Fruit fly (Drosophila melanogaster) whole organism, embryonic: Measurements from ENCODE around the gene CG15044.

Source experiments
- B-H2 ChIP-seq: fragments of 200-800 bp; sonication (Bioruptor generic); optimal IDR thresholded peaks from 2 replicates; lab custom pipeline; 2018; ENCODE audit warnings: missing biosample characterization, mild to moderate bottlenecking, missing genetic modification characterization
- C15 ChIP-seq: fragments of 200-800 bp; sonication (Bioruptor generic); IDR thresholded peaks from 3 replicates; pipeline ENCODE4 v1.3.6; 2022; ENCODE audit warnings: missing biosample characterization, missing genetic modification characterization
- CG10321 ChIP-seq: fragments of 200-800 bp; sonication (Bioruptor generic); IDR thresholded peaks from 2 replicates; pipeline ENCODE4 v1.3.6; 2022; ENCODE audit warnings: missing biosample characterization, missing genetic modification characterization
- CG10654 ChIP-seq: fragments of 200-800 bp; sonication (Bioruptor generic); optimal IDR thresholded peaks from 2 replicates; lab custom pipeline; 2016; ENCODE audit warnings: missing biosample characterization, missing genetic modification characterization
- CG10959 ChIP-seq: fragments of 200-800 bp; sonication (Bioruptor generic); IDR thresholded peaks from 2 replicates; pipeline ENCODE4 v1.3.6; 2022; ENCODE audit warnings: missing biosample characterization, missing genetic modification characterization
- CG11093 ChIP-seq: fragments of 200-800 bp; sonication (Bioruptor generic); IDR thresholded peaks from 3 replicates; pipeline ENCODE4 v1.3.6; 2022; ENCODE audit warnings: missing biosample characterization, missing genetic modification characterization
- CG11504 ChIP-seq: fragments of 200-800 bp; sonication (Bioruptor generic); optimal IDR thresholded peaks from 3 replicates; lab custom pipeline; 2019; ENCODE audit warnings: missing biosample characterization, mild to moderate bottlenecking, missing genetic modification characterization, moderate library complexity
- CG11695 ChIP-seq: fragments of 200-800 bp; sonication (Bioruptor generic); IDR thresholded peaks from 3 replicates; pipeline ENCODE4 v1.3.6; 2022; ENCODE audit warnings: missing biosample characterization, missing genetic modification characterization
- CG12299 ChIP-seq: fragments of 200-800 bp; sonication (Bioruptor generic); optimal IDR thresholded peaks from 2 replicates; lab custom pipeline; 2018; ENCODE audit warnings: missing biosample characterization, mild to moderate bottlenecking, missing genetic modification characterization
- CG12744 ChIP-seq: fragments of 200-800 bp; sonication (Bioruptor generic); optimal IDR thresholded peaks from 2 replicates; lab custom pipeline; 2016; ENCODE audit warnings: missing biosample characterization, missing genetic modification characterization
- CG13287 ChIP-seq: fragments of 200-800 bp; sonication (Bioruptor generic); IDR thresholded peaks from 2 replicates; pipeline ENCODE4 v1.3.6; 2022; ENCODE audit warnings: missing biosample characterization, missing genetic modification characterization; ENCODE audit not compliant: partially characterized antibody
- CG13296 ChIP-seq: fragments of 200-800 bp; sonication (Bioruptor generic); optimal IDR thresholded peaks from 3 replicates; lab custom pipeline; 2018; ENCODE audit warnings: missing biosample characterization, mild to moderate bottlenecking, missing genetic modification characterization
- CG13894 ChIP-seq: fragments of 200-800 bp; sonication (Bioruptor generic); optimal IDR thresholded peaks from 3 replicates; lab custom pipeline; 2018; ENCODE audit warnings: missing biosample characterization, mild to moderate bottlenecking, missing genetic modification characterization, moderate library complexity
- CG14667 ChIP-seq: fragments of 200-800 bp; sonication (Bioruptor generic); IDR thresholded peaks from 2 replicates; pipeline ENCODE4 v1.3.6; 2022; ENCODE audit warnings: missing biosample characterization, missing genetic modification characterization
- CG16813 ChIP-seq: fragments of 200-800 bp; sonication (Bioruptor generic); IDR thresholded peaks from 3 replicates; pipeline ENCODE4 v1.3.6; 2022; ENCODE audit warnings: missing biosample characterization, missing genetic modification characterization; ENCODE audit not compliant: partially characterized antibody
- CG17328 ChIP-seq: fragments of 200-800 bp; sonication (Bioruptor generic); IDR thresholded peaks from 2 replicates; pipeline ENCODE4 v1.3.6; 2022; ENCODE audit warnings: missing biosample characterization, missing genetic modification characterization
- CG17361 ChIP-seq: fragments of 200-800 bp; sonication (Bioruptor generic); IDR thresholded peaks from 3 replicates; pipeline ENCODE4 v1.3.6; 2022; ENCODE audit warnings: missing biosample characterization, missing genetic modification characterization
- CG2202 ChIP-seq: fragments of 200-800 bp; sonication (Bioruptor generic); optimal IDR thresholded peaks from 2 replicates; lab custom pipeline; 2018; ENCODE audit warnings: missing biosample characterization, mild to moderate bottlenecking, missing genetic modification characterization
- CG2712 ChIP-seq: fragments of 200-800 bp; optimal IDR thresholded peaks from 3 replicates; lab custom pipeline; 2019; ENCODE audit warnings: missing biosample characterization, mild to moderate bottlenecking, missing genetic modification characterization, moderate library complexity
- CG30020 ChIP-seq: fragments of 200-800 bp; optimal IDR thresholded peaks from 2 replicates; lab custom pipeline; 2019; ENCODE audit warnings: missing biosample characterization, mild to moderate bottlenecking, missing genetic modification characterization, moderate library complexity
- CG32532 ChIP-seq: fragments of 200-800 bp; sonication (Bioruptor generic); IDR thresholded peaks from 2 replicates; pipeline ENCODE4 v1.3.6; 2022; ENCODE audit warnings: missing biosample characterization, missing genetic modification characterization
- CG3995 ChIP-seq: fragments of 200-800 bp; sonication (Bioruptor generic); optimal IDR thresholded peaks from 3 replicates; lab custom pipeline; 2016; ENCODE audit warnings: missing biosample characterization, missing genetic modification characterization
- CG42726 ChIP-seq: fragments of 200-800 bp; sonication (Bioruptor generic); IDR thresholded peaks from 2 replicates; pipeline ENCODE4 v1.3.6; 2022; ENCODE audit warnings: missing biosample characterization, missing genetic modification characterization; ENCODE audit not compliant: partially characterized antibody
- CG5953 ChIP-seq: fragments of 200-800 bp; sonication (Bioruptor generic); IDR thresholded peaks from 2 replicates; pipeline ENCODE4 v1.3.6; 2022; ENCODE audit warnings: missing biosample characterization, missing genetic modification characterization
- CG6272 ChIP-seq: fragments of 200-800 bp; sonication (Bioruptor generic); IDR thresholded peaks from 2 replicates; pipeline ENCODE4 v1.3.6; 2022; ENCODE audit warnings: missing biosample characterization, missing genetic modification characterization
- CG8089 ChIP-seq: fragments of 200-800 bp; sonication (Bioruptor generic); optimal IDR thresholded peaks from 3 replicates; lab custom pipeline; 2016; ENCODE audit warnings: missing biosample characterization, missing genetic modification characterization
- CG9797 ChIP-seq: fragments of 200-800 bp; sonication (Bioruptor generic); optimal IDR thresholded peaks from 3 replicates; lab custom pipeline; 2018; ENCODE audit warnings: missing biosample characterization, mild to moderate bottlenecking, missing genetic modification characterization
- Drgx ChIP-seq: fragments of 200-800 bp; sonication (Bioruptor generic); IDR thresholded peaks from 2 replicates; pipeline ENCODE4 v1.3.6; 2022; ENCODE audit warnings: missing biosample characterization, missing genetic modification characterization
- ERR ChIP-seq: fragments of 200-800 bp; sonication (Bioruptor generic); optimal IDR thresholded peaks from 2 replicates; lab custom pipeline; 2016; ENCODE audit warnings: missing biosample characterization, missing genetic modification characterization
- H15 ChIP-seq: fragments of 200-800 bp; sonication (Bioruptor generic); IDR thresholded peaks from 3 replicates; pipeline ENCODE4 v1.3.6; 2022; ENCODE audit warnings: missing biosample characterization, missing genetic modification characterization
- Hr51 ChIP-seq, 2 experiments: fragments of 200-800 bp; sonication (Bioruptor generic); optimal IDR thresholded peaks; 2 replicates in 1 of 2; 3 replicates in 1 of 2; lab custom pipeline; 2016 to 2018; ENCODE audit warnings: missing biosample characterization in 2 of 2, missing genetic modification characterization in 2 of 2, mild to moderate bottlenecking in 1 of 2, moderate library complexity in 1 of 2
- Opbp ChIP-seq: fragments of 200-800 bp; sonication (Bioruptor generic); IDR thresholded peaks from 3 replicates; pipeline ENCODE4 v1.3.6; 2022; ENCODE audit warnings: missing biosample characterization, missing genetic modification characterization; ENCODE audit not compliant: partially characterized antibody
- Poxn ChIP-seq: fragments of 200-800 bp; sonication (Bioruptor generic); IDR thresholded peaks from 2 replicates; pipeline ENCODE4 v1.3.6; 2022; ENCODE audit warnings: missing biosample characterization, missing genetic modification characterization
- Ptx1 ChIP-seq: fragments of 200-800 bp; sonication (Bioruptor generic); IDR thresholded peaks from 2 replicates; pipeline ENCODE4 v1.3.6; 2022; ENCODE audit warnings: missing biosample characterization, missing genetic modification characterization
- Sox100B ChIP-seq: fragments of 200-800 bp; sonication (Bioruptor generic); optimal IDR thresholded peaks from 3 replicates; lab custom pipeline; 2018; ENCODE audit warnings: missing biosample characterization, mild to moderate bottlenecking, missing genetic modification characterization
- Xbp1 ChIP-seq: fragments of 200-800 bp; sonication (Bioruptor generic); optimal IDR thresholded peaks from 3 replicates; lab custom pipeline; 2016; ENCODE audit warnings: missing biosample characterization, mild to moderate bottlenecking, missing genetic modification characterization
- YL-1 ChIP-seq: fragments of 200-800 bp; sonication (Bioruptor generic); optimal IDR thresholded peaks from 3 replicates; lab custom pipeline; 2017; ENCODE audit warnings: missing biosample characterization, mild to moderate bottlenecking, missing genetic modification characterization
- az2 ChIP-seq: fragments of 200-800 bp; sonication (Bioruptor generic); optimal IDR thresholded peaks from 3 replicates; lab custom pipeline; 2016; ENCODE audit warnings: missing biosample characterization, missing genetic modification characterization
- bigmax ChIP-seq: fragments of 200-800 bp; sonication (Bioruptor generic); optimal IDR thresholded peaks from 2 replicates; lab custom pipeline; 2018; ENCODE audit warnings: missing biosample characterization, mild to moderate bottlenecking, missing genetic modification characterization
- br ChIP-seq: fragments of >200 bp; optimal IDR thresholded peaks from 2 replicates; lab custom pipeline; 2017
- danr ChIP-seq: fragments of 200-800 bp; sonication (Bioruptor generic); IDR thresholded peaks from 2 replicates; pipeline ENCODE4 v1.3.6; 2022; ENCODE audit warnings: missing biosample characterization, missing genetic modification characterization
- dmrt99B ChIP-seq: fragments of 200-800 bp; sonication (Bioruptor generic); optimal IDR thresholded peaks from 2 replicates; lab custom pipeline; 2018; ENCODE audit warnings: missing biosample characterization, mild to moderate bottlenecking, missing genetic modification characterization, moderate library complexity
- dpn ChIP-seq, 2 experiments: fragments of 200-800 bp; sonication (Bioruptor generic); optimal IDR thresholded peaks; 3 replicates each; lab custom pipeline; 2016; ENCODE audit warnings: missing biosample characterization in 2 of 2, missing genetic modification characterization in 2 of 2
- fd96Cb ChIP-seq: fragments of 200-800 bp; sonication (Bioruptor generic); optimal IDR thresholded peaks from 2 replicates; lab custom pipeline; 2018; ENCODE audit warnings: missing biosample characterization, mild to moderate bottlenecking, missing genetic modification characterization, moderate library complexity
- ftz-f1 ChIP-seq: fragments of 200-800 bp; sonication (Bioruptor generic); optimal IDR thresholded peaks from 2 replicates; lab custom pipeline; 2016; ENCODE audit warnings: missing biosample characterization, missing genetic modification characterization
- gcm ChIP-seq: fragments of 200-800 bp; sonication (Bioruptor generic); optimal IDR thresholded peaks from 2 replicates; lab custom pipeline; 2019; ENCODE audit warnings: missing biosample characterization, mild to moderate bottlenecking, missing genetic modification characterization, moderate library complexity
- gt ChIP-seq: fragments of 200-800 bp; sonication (Bioruptor generic); IDR thresholded peaks from 2 replicates; pipeline ENCODE4 v1.3.6; 2022; ENCODE audit warnings: missing biosample characterization, missing genetic modification characterization
- onecut ChIP-seq: fragments of 200-800 bp; sonication (Bioruptor generic); IDR thresholded peaks from 2 replicates; pipeline ENCODE4 v1.3.6; 2022; ENCODE audit warnings: missing biosample characterization, missing genetic modification characterization
- schlank ChIP-seq: fragments of 200-800 bp; sonication (Bioruptor generic); optimal IDR thresholded peaks from 2 replicates; lab custom pipeline; 2018; ENCODE audit warnings: missing biosample characterization, mild to moderate bottlenecking, missing genetic modification characterization
- sd ChIP-seq: fragments of 200-800 bp; sonication (Bioruptor generic); optimal IDR thresholded peaks from 3 replicates; lab custom pipeline; 2018; ENCODE audit warnings: missing biosample characterization, mild to moderate bottlenecking, missing genetic modification characterization, moderate library complexity
- wdn ChIP-seq: fragments of 200-800 bp; sonication (Bioruptor generic); IDR thresholded peaks from 2 replicates; pipeline ENCODE4 v1.3.6; 2022; ENCODE audit warnings: missing biosample characterization, missing genetic modification characterization
- zen2 ChIP-seq: fragments of 200-800 bp; sonication (Bioruptor generic); IDR thresholded peaks from 3 replicates; pipeline ENCODE4 v1.3.6; 2022; ENCODE audit warnings: missing biosample characterization, missing genetic modification characterization; ENCODE audit not compliant: partially characterized antibody

The CG15044 gene

DNA sequence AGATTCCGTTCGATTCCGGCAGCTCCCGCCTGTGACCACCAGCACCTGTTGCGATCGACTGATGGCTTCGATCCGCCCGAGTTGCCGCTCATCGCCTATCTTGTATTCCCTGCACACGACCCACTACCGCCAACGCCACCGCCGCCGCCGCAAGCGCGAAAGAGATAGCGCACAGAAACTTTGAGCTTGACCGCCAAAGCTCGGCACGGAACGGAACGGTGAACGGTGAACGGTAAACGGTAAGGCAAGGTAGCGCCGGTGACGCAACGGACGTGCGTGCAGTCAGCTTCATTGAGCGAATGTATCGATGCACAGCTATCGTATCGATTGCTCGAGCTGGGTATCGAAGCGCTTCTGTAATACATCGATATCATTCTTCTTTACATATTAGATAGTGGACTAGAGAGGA, 20.5 kb upstream of the CG15044 start, which contains the start of gene Ggt-1 (continued):
- TF ChIP-seq CG14667 (no peak), CG32532 (GFP tag; lab: Robert Waterston, UW) (peak; percentile 43; the same call in 1 of the 2 replicates), CG11695 (no peak), bigmax (GFP tag; lab: Kevin White, UChicago) (no peak), zen2 (peak; percentile 97), schlank (tag; lab: Kevin White, UChicago) (no peak), az2 (GFP tag; lab: Kevin White, UChicago) (no peak), Hr51 (GFP tag; optimal IDR thresholded peaks at IDR 0.05; lab: Kevin White, UChicago) (no peak), Xbp1 (GFP tag; lab: Kevin White, UChicago) (no peak), gcm (no peak), CG13296 (GFP tag; lab: Kevin White, UChicago) (no peak), wdn (no peak), YL-1 (GFP tag; lab: Kevin White, UChicago) (no peak), Poxn (GFP tag; lab: Robert Waterston, UW) (no peak), CG17328 (GFP tag; lab: Robert Waterston, UW) (no peak), CG42726 (GFP tag; lab: Robert Waterston, UW) (peak; percentile 84), danr (GFP tag; lab: Robert Waterston, UW) (no peak), fd96Cb (tag; lab: Kevin White, UChicago) (no peak), CG10959 (GFP tag; lab: Robert Waterston, UW) (no peak), CG10321 (no peak), CG13894 (tag; lab: Kevin White, UChicago) (peak; percentile 61), CG3995 (GFP tag; lab: Kevin White, UChicago) (peak; percentile 97), Drgx (GFP tag; lab: Robert Waterston, UW) (no peak), H15 (no peak), CG17361 (no peak), CG5953 (GFP tag; lab: Robert Waterston, UW) (no peak), CG12744 (no peak), CG2712 (tag; lab: Kevin White, UChicago) (peak; percentile 20), CG8089 (GFP tag; lab: Kevin White, UChicago) (no peak), C15 (GFP tag; lab: Robert Waterston, UW) (no peak), Opbp (GFP tag; lab: Robert Waterston, UW) (peak; percentile 93), CG13287 (GFP tag; lab: Robert Waterston, UW) (peak; percentile 97), sd (tag; lab: Kevin White, UChicago) (no peak), ftz-f1 (GFP tag; lab: Kevin White, UChicago) (peak; percentile 72), Sox100B (no peak), Ptx1 (GFP tag; lab: Robert Waterston, UW) (no peak), onecut (GFP tag; lab: Robert Waterston, UW) (no peak), dpn (GFP tag; optimal IDR thresholded peaks at IDR 0.05; lab: Kevin White, UChicago) (no peak), B-H2 (GFP tag; lab: Kevin White, UChicago) (peak; percentile 27), CG16813 (GFP tag; lab: Robert Waterston, UW) (peak; percentile 92), CG6272 (GFP tag; lab: Robert Waterston, UW) (no peak), CG9797 (GFP tag; lab: Kevin White, UChicago) (no peak), CG2202 (tag; lab: Kevin White, UChicago) (no peak), CG11504 (tag; lab: Kevin White, UChicago) (peak; percentile 31), CG11093 (GFP tag; lab: Robert Waterston, UW) (no peak), br (lab: Kevin White, UChicago) (no peak), CG12299 (tag; lab: Kevin White, UChicago) (no peak), CG30020 (tag; lab: Kevin White, UChicago) (peak; percentile 23), gt (GFP tag; lab: Robert Waterston, UW) (no peak), ERR (no peak), dmrt99B (no peak), CG10654 (GFP tag; lab: Kevin White, UChicago) (no peak)
